Worm (Caenorhabditis elegans): ENCODE measurements around the gene cku-70.

The cku-70 gene

ce11 chrIII:11119176-11119853, 35.3 kb upstream of the cku-70 start, which contains the start of the genes sup-35 and Y48A6C.4 (continued):
- TF ChIP-seq F13H6.1 (tag; optimal IDR thresholded peaks at IDR 0.05), result peak; percentile 89
- peak; percentile 60 for TF ChIP-seq npax-4 (tag; optimal IDR thresholded peaks at IDR 0.05)
- TF ChIP-seq sdc-2 (tag; optimal IDR thresholded peaks at IDR 0.05), result peak; percentile 19
- TF ChIP-seq unc-42 (tag; optimal IDR thresholded peaks at IDR 0.05), result peak; percentile 93
- TF ChIP-seq rnt-1 (tag; optimal IDR thresholded peaks at IDR 0.05), result peak; percentile 84
- TF ChIP-seq pax-1 (tag; optimal IDR thresholded peaks at IDR 0.05), result peak; percentile 43
- TF ChIP-seq pat-9 (tag; optimal IDR thresholded peaks at IDR 0.05), result no peak
- TF ChIP-seq zip-5 (tag; optimal IDR thresholded peaks at IDR 0.05), result peak; percentile 97
- TF ChIP-seq nhr-232 (tag; optimal IDR thresholded peaks at IDR 0.05), result no peak
- peak; percentile 98 for TF ChIP-seq tbx-2 (tag; optimal IDR thresholded peaks at IDR 0.05)
- no peak for TF ChIP-seq K09A11.1 (tag; optimal IDR thresholded peaks at IDR 0.05; ENCODE audit: insufficient read depth)
- peak; percentile 60 for TF ChIP-seq nfya-1 (tag; optimal IDR thresholded peaks at IDR 0.05)
- peak; percentile 96 for TF ChIP-seq ahr-1 (tag; optimal IDR thresholded peaks at IDR 0.05)
- TF ChIP-seq C38D4.7 (GFP tag; optimal IDR thresholded peaks at IDR 0.05), result peak; percentile 55
- peak; percentile 97 for TF ChIP-seq ets-4 (tag; optimal IDR thresholded peaks at IDR 0.05)
- TF ChIP-seq dve-1 (tag; optimal IDR thresholded peaks at IDR 0.05), result no peak
- TF ChIP-seq ceh-2 (tag; optimal IDR thresholded peaks at IDR 0.05), result peak; percentile 98
- TF ChIP-seq pha-4 (tag; optimal IDR thresholded peaks at IDR 0.05), result no peak
- TF ChIP-seq elt-2 (tag; optimal IDR thresholded peaks at IDR 0.05), result peak; percentile 95
- peak; percentile 72 for TF ChIP-seq pha-2 (tag; optimal IDR thresholded peaks at IDR 0.05)
- TF ChIP-seq hlh-13 (GFP tag; optimal IDR thresholded peaks at IDR 0.05), result no peak
- TF ChIP-seq ceh-6 (GFP tag; optimal IDR thresholded peaks at IDR 0.05), result no peak
- TF ChIP-seq ceh-18 (tag; optimal IDR thresholded peaks at IDR 0.05), result peak; percentile 74
- peak; percentile 81 for TF ChIP-seq pag-3 (tag; optimal IDR thresholded peaks at IDR 0.05; ENCODE audit: borderline replicate concordance)
- TF ChIP-seq pqm-1 (tag; optimal IDR thresholded peaks at IDR 0.05), result peak; percentile 86
- peak; percentile 11 for TF ChIP-seq unc-55 (GFP tag; optimal IDR thresholded peaks at IDR 0.05)
- peak; percentile 58 for TF ChIP-seq ceh-19 (GFP tag; optimal IDR thresholded peaks at IDR 0.05)
- TF ChIP-seq K02D7.2 (tag; optimal IDR thresholded peaks at IDR 0.05), result peak; percentile 47

ce11 chrIII:11123844-11124243, 30.8 kb upstream of the cku-70 start:
- no peak for TF ChIP-seq sox-4 (tag; optimal IDR thresholded peaks at IDR 0.05)
- no peak for TF ChIP-seq ama-1 (optimal IDR thresholded peaks at IDR 0.05)
- no peak for TF ChIP-seq unc-42 (tag; optimal IDR thresholded peaks at IDR 0.05)
- no peak for TF ChIP-seq rnt-1 (tag; optimal IDR thresholded peaks at IDR 0.05)
- no peak for TF ChIP-seq unc-3 (GFP tag; conservative IDR thresholded peaks at IDR 0.05)
- TF ChIP-seq unc-3 (tag; optimal IDR thresholded peaks at IDR 0.05), result no peak
- no peak for TF ChIP-seq elt-2 (tag; optimal IDR thresholded peaks at IDR 0.05)
- TF ChIP-seq zip-5 (tag; optimal IDR thresholded peaks at IDR 0.05), result no peak
- TF ChIP-seq sdc-2 (tag; optimal IDR thresholded peaks at IDR 0.05), result no peak
- no peak for TF ChIP-seq pax-1 (tag; optimal IDR thresholded peaks at IDR 0.05)
- TF ChIP-seq eyg-1 (tag; optimal IDR thresholded peaks at IDR 0.05), result no peak
- no peak for TF ChIP-seq ttx-3 (tag; optimal IDR thresholded peaks at IDR 0.05)
- TF ChIP-seq dve-1 (tag; optimal IDR thresholded peaks at IDR 0.05), result no peak
- no peak for TF ChIP-seq ceh-18 (tag; optimal IDR thresholded peaks at IDR 0.05)
- TF ChIP-seq ceh-34 (tag; optimal IDR thresholded peaks at IDR 0.05), result no peak
- TF ChIP-seq dmd-4 (tag; optimal IDR thresholded peaks at IDR 0.05; ENCODE audit: borderline replicate concordance), result no peak
- no peak for TF ChIP-seq pros-1 (tag; optimal IDR thresholded peaks at IDR 0.05)

- no peak for TF ChIP-seq che-1 (tag; optimal IDR thresholded peaks at IDR 0.05)
- no peak for TF ChIP-seq unc-55 (GFP tag; optimal IDR thresholded peaks at IDR 0.05)
Observed at ce11 chrIII:11127528-11127927, 27.1 kb upstream of the cku-70 start, which contains the start of gene Y48A6C.8. Gene Y48A6C.8, minus strand, starts transcription at chrIII:11127628.
